Fruit fly (Drosophila melanogaster) S2 (cell line): ENCODE measurements around the gene Naxd.

Source experiments
- CG8478 ChIP-seq: fragments of >200 bp; optimal IDR thresholded peaks from 2 replicates; lab custom pipeline; 2018
- CTCF ChIP-seq, 2 experiments: fragments of >200 bp; optimal IDR thresholded peaks; 2 replicates each; lab custom pipeline; 2018

dm6 chr3L:19071173-19071844, 26.2 kb downstream of the Naxd start:
- TF ChIP-seq CTCF (optimal IDR thresholded peaks at IDR 0.05; lab: Kevin White, UChicago), result no peak
- TF ChIP-seq CG8478 (lab: Kevin White, UChicago), result no peak
